Worm (Caenorhabditis elegans) whole organism, L2 larva: ENCODE results near the gene pck-3.
A peak's percentile ranks its signal among the peaks of the same experiment; 100 is the strongest.

Experiments
- C34F6.9 ChIP-seq: fragments of 150-350 bp; optimal IDR thresholded peaks from 2 replicates; lab custom pipeline; 2014; ENCODE audit warnings: missing biosample characterization, missing genetic modification characterization
- F13H6.1 ChIP-seq: sonication (generic microtip); optimal IDR thresholded peaks from 2 replicates; lab custom pipeline; 2016; ENCODE audit warnings: missing genetic modification characterization, missing compliant biosample characterization
- R02D3.7 ChIP-seq: fragments of 150-350 bp; optimal IDR thresholded peaks from 2 replicates; lab custom pipeline; 2014; ENCODE audit warnings: missing biosample characterization, missing genetic modification characterization
- Y55F3AM.14 ChIP-seq: fragments of 200-800 bp; sonication (Bioruptor generic); optimal IDR thresholded peaks from 2 replicates; lab custom pipeline; 2018; ENCODE audit warnings: mild to moderate bottlenecking, missing genetic modification characterization, missing compliant biosample characterization
- ZK546.5 ChIP-seq: sonication (generic microtip); optimal IDR thresholded peaks from 2 replicates; lab custom pipeline; 2017; ENCODE audit warnings: missing biosample characterization, missing genetic modification characterization
- alr-1 ChIP-seq: fragments of 150-350 bp; optimal IDR thresholded peaks from 2 replicates; lab custom pipeline; 2014; ENCODE audit warnings: missing biosample characterization, missing genetic modification characterization
- ama-1 ChIP-seq: fragments of 150-350 bp; optimal IDR thresholded peaks from 2 replicates; lab custom pipeline; 2018; ENCODE audit warnings: inconsistent platforms
- blmp-1 ChIP-seq: sonication (generic microtip); optimal IDR thresholded peaks from 2 replicates; lab custom pipeline; 2017; ENCODE audit warnings: missing genetic modification characterization, mild to moderate bottlenecking, missing compliant biosample characterization, antibody characterized with exemption, moderate library complexity; ENCODE audit not compliant: insufficient read depth
- ceh-16 ChIP-seq: fragments of 150-350 bp; optimal IDR thresholded peaks from 2 replicates; lab custom pipeline; 2014; ENCODE audit warnings: missing biosample characterization, missing genetic modification characterization
- ceh-82 ChIP-seq: fragments of 150-350 bp; optimal IDR thresholded peaks from 2 replicates; lab custom pipeline; 2014; ENCODE audit warnings: missing biosample characterization, missing genetic modification characterization
- dmd-4 ChIP-seq: sonication (generic microtip); optimal IDR thresholded peaks from 2 replicates; lab custom pipeline; 2017; ENCODE audit warnings: missing biosample characterization, missing genetic modification characterization
- egl-27 ChIP-seq: sonication (generic microtip); optimal IDR thresholded peaks from 3 replicates; lab custom pipeline; 2017; ENCODE audit warnings: missing biosample characterization, missing genetic modification reagents, missing genetic modification characterization
- elt-1 ChIP-seq: fragments of 150-350 bp; optimal IDR thresholded peaks from 2 replicates; lab custom pipeline; 2014; ENCODE audit warnings: missing biosample characterization, missing genetic modification characterization
- fos-1 ChIP-seq: fragments of 150-350 bp; optimal IDR thresholded peaks from 2 replicates; lab custom pipeline; 2014; ENCODE audit warnings: missing biosample characterization, missing genetic modification characterization
- lin-11 ChIP-seq: fragments of 150-350 bp; sonication (generic microtip); optimal IDR thresholded peaks from 2 replicates; lab custom pipeline; 2014; ENCODE audit warnings: missing biosample characterization, missing genetic modification characterization, inconsistent platforms, mixed read lengths
- lin-39 ChIP-seq: fragments of 150-350 bp; optimal IDR thresholded peaks from 2 replicates; lab custom pipeline; 2014; ENCODE audit warnings: missing biosample characterization, missing genetic modification reagents, missing genetic modification characterization
- mab-5 ChIP-seq: fragments of 150-350 bp; optimal IDR thresholded peaks from 2 replicates; lab custom pipeline; 2014; ENCODE audit warnings: missing biosample characterization, missing genetic modification characterization
- mbf-1 ChIP-seq: sonication (generic microtip); optimal IDR thresholded peaks from 2 replicates; lab custom pipeline; 2017; ENCODE audit warnings: missing biosample characterization, missing genetic modification characterization
- mdl-1 ChIP-seq, 2 experiments: fragments of 150-350 bp in 1 of 2; sonication (generic microtip) in 1 of 2; optimal IDR thresholded peaks; 2 replicates each; lab custom pipeline; 2017; ENCODE audit warnings: missing biosample characterization in 2 of 2, missing genetic modification characterization in 2 of 2
- nhr-10 ChIP-seq: sonication (generic microtip); optimal IDR thresholded peaks from 2 replicates; lab custom pipeline; 2017; ENCODE audit warnings: missing biosample characterization, missing genetic modification characterization
- nhr-129 ChIP-seq: fragments of 150-350 bp; optimal IDR thresholded peaks from 2 replicates; lab custom pipeline; 2014; ENCODE audit warnings: missing biosample characterization, missing genetic modification characterization
- nhr-21 ChIP-seq: fragments of 150-350 bp; optimal IDR thresholded peaks from 2 replicates; lab custom pipeline; 2014; ENCODE audit warnings: missing biosample characterization, missing genetic modification characterization
- nhr-23 ChIP-seq: fragments of 150-350 bp; optimal IDR thresholded peaks from 2 replicates; lab custom pipeline; 2014; ENCODE audit warnings: missing biosample characterization, missing genetic modification reagents, missing genetic modification characterization
- nhr-237 ChIP-seq: fragments of 150-350 bp; optimal IDR thresholded peaks from 2 replicates; lab custom pipeline; 2014; ENCODE audit warnings: missing biosample characterization, missing genetic modification characterization
- nhr-25 ChIP-seq: fragments of 150-350 bp; sonication (generic microtip); optimal IDR thresholded peaks from 3 replicates; lab custom pipeline; 2014; ENCODE audit warnings: missing biosample characterization, missing genetic modification characterization
- nhr-6 ChIP-seq: fragments of 150-350 bp; optimal IDR thresholded peaks from 2 replicates; lab custom pipeline; 2014; ENCODE audit warnings: missing biosample characterization, missing genetic modification characterization
- nhr-77 ChIP-seq: fragments of 150-350 bp; optimal IDR thresholded peaks from 2 replicates; lab custom pipeline; 2014; ENCODE audit warnings: missing biosample characterization, missing genetic modification characterization
- peb-1 ChIP-seq: fragments of 150-350 bp; optimal IDR thresholded peaks from 2 replicates; lab custom pipeline; 2014; ENCODE audit warnings: missing biosample characterization, missing genetic modification characterization
- sem-4 ChIP-seq: fragments of 150-350 bp; optimal IDR thresholded peaks from 2 replicates; lab custom pipeline; 2014; ENCODE audit warnings: missing biosample characterization, missing genetic modification reagents, missing genetic modification characterization
- sma-3 ChIP-seq: sonication (generic microtip); optimal IDR thresholded peaks from 2 replicates; lab custom pipeline; 2016; ENCODE audit warnings: missing genetic modification reagents, missing genetic modification characterization, missing compliant biosample characterization
- sma-9 ChIP-seq, 2 experiments: fragments of 150-350 bp in 1 of 2; sonication (generic microtip) in 1 of 2; optimal IDR thresholded peaks; 2 replicates each; lab custom pipeline; 2014 to 2016; ENCODE audit warnings: missing genetic modification characterization in 2 of 2, mild to moderate bottlenecking in 1 of 2, missing biosample characterization in 1 of 2, missing compliant biosample characterization in 1 of 2, missing genetic modification reagents in 1 of 2, moderate library complexity in 1 of 2
- unc-39 ChIP-seq: fragments of 150-350 bp; optimal IDR thresholded peaks from 2 replicates; lab custom pipeline; 2014; ENCODE audit warnings: missing biosample characterization, missing genetic modification characterization
- unc-55 ChIP-seq: fragments of 150-350 bp; sonication (generic microtip); optimal IDR thresholded peaks from 3 replicates; lab custom pipeline; 2014; ENCODE audit warnings: missing biosample characterization, missing genetic modification reagents, missing genetic modification characterization
- unc-62 ChIP-seq: fragments of 150-350 bp; optimal IDR thresholded peaks from 2 replicates; lab custom pipeline; 2014; ENCODE audit warnings: missing biosample characterization, missing genetic modification reagents, missing genetic modification characterization
- zag-1 ChIP-seq: fragments of 150-350 bp; optimal IDR thresholded peaks from 2 replicates; lab custom pipeline; 2014; ENCODE audit warnings: missing biosample characterization, missing genetic modification characterization
- ztf-11 ChIP-seq: sonication (generic microtip); optimal IDR thresholded peaks from 2 replicates; lab custom pipeline; 2017; ENCODE audit warnings: missing biosample characterization, missing genetic modification characterization
- ztf-4 ChIP-seq: fragments of 150-350 bp; optimal IDR thresholded peaks from 2 replicates; lab custom pipeline; 2014; ENCODE audit warnings: missing biosample characterization, missing genetic modification characterization

Gene pck-3

DNA sequence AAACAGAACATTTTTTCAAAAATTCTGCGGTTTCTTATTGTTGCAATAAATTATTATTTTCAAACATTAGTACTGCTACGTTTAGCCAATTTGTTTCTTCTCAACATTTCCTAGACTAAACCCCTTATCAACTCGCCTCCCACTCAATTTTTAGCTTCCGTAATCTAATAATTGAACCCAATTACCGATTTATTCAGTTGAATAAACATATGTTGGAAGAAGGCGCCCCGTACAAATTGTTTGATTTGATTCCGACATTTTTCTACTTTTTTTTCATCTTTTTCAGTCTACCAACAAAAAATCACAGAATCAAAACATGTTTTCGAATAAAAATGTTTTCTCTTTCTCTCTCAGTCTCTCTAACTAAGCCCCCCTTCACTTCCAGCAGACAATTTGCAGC, 6.3 kb downstream of the pck-3 start:
- TF ChIP-seq mbf-1 = no peak
- TF ChIP-seq, all 48 proteins: peak for 0

DNA sequence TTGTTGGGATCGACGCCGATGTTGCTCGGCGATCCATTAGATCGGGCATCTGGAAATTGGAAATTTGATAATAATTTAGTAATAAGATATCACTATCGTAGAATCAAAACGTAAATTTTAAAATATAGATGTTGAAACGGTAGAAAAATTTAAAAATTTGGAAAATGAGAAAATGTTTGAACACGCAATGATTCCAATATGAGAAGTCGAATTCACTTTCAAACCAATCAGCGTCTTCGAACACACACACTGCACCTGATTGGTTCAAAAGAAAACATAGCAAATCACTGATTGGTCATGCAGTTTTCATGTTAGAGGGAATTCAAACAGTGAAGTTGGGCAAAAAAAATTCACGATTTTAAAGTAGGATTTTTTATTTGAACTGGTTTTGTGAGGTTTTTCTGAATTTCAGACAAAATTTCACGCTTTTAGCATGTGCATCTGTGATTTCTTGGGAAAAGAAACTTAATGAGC, 6.9 kb downstream of the pck-3 start, which contains the start of gene H04M03.12:
Gene H04M03.12, minus strand, starts transcription at position 51 of the 474 bp plus-strand sequence.
- TF ChIP-seq dmd-4 (tag; lab: Kevin White, UChicago) = no peak
- no peak for TF ChIP-seq lin-39 (tag; lab: Kevin White, UChicago)
- no peak for TF ChIP-seq nhr-25 (tag; lab: Kevin White, UChicago)
- no peak for TF ChIP-seq ama-1 (lab: Kevin White, UChicago)
- TF ChIP-seq ztf-11 (tag; lab: Kevin White, UChicago) = no peak
- no peak for TF ChIP-seq nhr-77 (tag; lab: Kevin White, UChicago)
- TF ChIP-seq F13H6.1 = no peak
- TF ChIP-seq nhr-6 (tag; lab: Kevin White, UChicago) = no peak
- TF ChIP-seq ZK546.5 (tag; lab: Kevin White, UChicago) = no peak
- TF ChIP-seq zag-1 (tag; lab: Kevin White, UChicago) = no peak
- no peak for TF ChIP-seq unc-55 (GFP tag; lab: Kevin White, UChicago)
- TF ChIP-seq unc-62 (GFP tag; lab: Kevin White, UChicago) = no peak
- TF ChIP-seq C34F6.9 (tag; lab: Kevin White, UChicago) = no peak
- TF ChIP-seq sma-9 (GFP tag; optimal IDR thresholded peaks at IDR 0.05; lab: Kevin White, UChicago) = no peak
- TF ChIP-seq sma-9 (tag; optimal IDR thresholded peaks at IDR 0.05; lab: Kevin White, UChicago) = no peak
- no peak for TF ChIP-seq nhr-23
- TF ChIP-seq egl-27 (tag; lab: Kevin White, UChicago) = no peak
- TF ChIP-seq mdl-1 (tag; optimal IDR thresholded peaks at IDR 0.05; lab: Kevin White, UChicago) = no peak
- TF ChIP-seq elt-1 (tag; lab: Kevin White, UChicago) = no peak

DNA sequence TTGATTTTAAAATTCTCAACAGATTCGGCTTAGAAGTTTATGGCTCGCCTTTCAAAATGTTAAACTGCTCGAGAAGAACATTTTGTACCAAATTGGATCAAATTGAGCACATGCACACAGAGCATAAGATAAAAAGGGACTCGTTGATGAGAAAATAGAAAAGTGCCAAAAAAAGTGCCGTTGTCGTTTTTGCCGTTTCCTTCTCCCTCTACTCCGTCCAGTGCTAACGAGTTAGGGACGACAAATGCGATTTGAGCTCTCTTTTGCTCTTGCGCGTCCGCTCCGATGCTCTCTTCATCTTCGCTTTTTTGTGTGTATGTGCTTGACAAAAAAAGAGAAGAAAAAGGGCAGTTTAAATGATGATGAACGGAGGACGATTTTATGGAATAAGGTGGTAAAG, 18.7 kb downstream of the pck-3 start:
- TF ChIP-seq zag-1 (tag; lab: Kevin White, UChicago) (peak; percentile 26), mab-5 (no peak), dmd-4 (tag; lab: Kevin White, UChicago) (no peak), unc-55 (GFP tag; lab: Kevin White, UChicago) (no peak)
- TF ChIP-seq, all 48 proteins: peak for 1

DNA sequence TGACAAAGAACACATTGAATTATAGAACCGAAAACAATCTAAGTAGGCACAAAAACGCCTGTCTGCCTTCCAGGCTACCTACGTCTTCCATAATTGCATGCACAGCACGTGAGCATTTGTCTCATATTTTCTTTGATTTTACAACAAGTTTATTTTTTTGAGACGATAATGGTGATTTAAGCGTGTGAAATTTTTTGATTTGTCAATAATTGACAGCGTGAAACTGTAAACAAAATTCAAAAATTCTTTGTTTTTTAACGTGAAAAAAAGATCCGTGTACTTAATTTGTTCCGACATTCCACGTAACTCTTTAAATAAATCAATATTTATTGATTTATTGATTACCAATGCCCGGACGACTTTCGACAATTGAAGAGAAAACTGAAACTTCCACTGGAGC, 20.6 kb downstream of the pck-3 start, which contains the start of gene dhhc-13:
Gene dhhc-13, plus strand, starts transcription at position 301 of the 400 bp plus-strand sequence.
- TF ChIP-seq ceh-82 (tag; lab: Kevin White, UChicago) (no peak), unc-39 (tag; lab: Kevin White, UChicago) (no peak), Y55F3AM.14 (GFP tag; lab: Kevin White, UChicago) (no peak), dmd-4 (tag; lab: Kevin White, UChicago) (no peak), elt-1 (tag; lab: Kevin White, UChicago) (no peak), ztf-11 (tag; lab: Kevin White, UChicago) (no peak), egl-27 (tag; lab: Kevin White, UChicago) (no peak), unc-62 (GFP tag; lab: Kevin White, UChicago) (no peak), ztf-4 (tag; lab: Kevin White, UChicago) (no peak), ZK546.5 (tag; lab: Kevin White, UChicago) (no peak), ama-1 (lab: Kevin White, UChicago) (no peak), alr-1 (tag; lab: Kevin White, UChicago) (no peak), sma-9 (GFP tag; optimal IDR thresholded peaks at IDR 0.05; lab: Kevin White, UChicago) (no peak), sma-9 (tag; optimal IDR thresholded peaks at IDR 0.05; lab: Kevin White, UChicago) (no peak), nhr-77 (tag; lab: Kevin White, UChicago) (no peak), nhr-21 (tag; lab: Kevin White, UChicago) (no peak)

DNA sequence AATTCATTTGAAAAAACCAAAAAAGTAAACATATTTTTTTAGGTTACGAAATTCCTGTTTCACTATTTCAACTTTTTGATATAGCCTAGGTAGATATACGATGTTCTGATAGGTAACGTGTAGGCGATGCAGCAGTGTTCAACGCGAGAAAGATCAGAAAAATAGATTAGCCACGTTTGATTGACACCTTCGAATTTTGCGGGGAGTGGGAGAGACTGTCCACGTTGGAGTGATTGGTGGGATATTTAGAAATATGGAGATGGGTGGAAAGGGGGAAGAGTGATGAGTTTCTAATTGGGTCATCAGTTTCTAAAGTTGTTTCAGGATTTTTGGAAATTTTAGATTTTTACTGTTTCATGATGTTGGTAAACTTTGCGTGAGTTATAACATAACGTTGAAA, 26.7 kb downstream of the pck-3 start:
- TF ChIP-seq ceh-82 (tag; lab: Kevin White, UChicago) (no peak), zag-1 (tag; lab: Kevin White, UChicago) (no peak), ceh-16 (peak; percentile 62), nhr-10 (tag; lab: Kevin White, UChicago) (no peak), unc-62 (GFP tag; lab: Kevin White, UChicago) (no peak)

DNA sequence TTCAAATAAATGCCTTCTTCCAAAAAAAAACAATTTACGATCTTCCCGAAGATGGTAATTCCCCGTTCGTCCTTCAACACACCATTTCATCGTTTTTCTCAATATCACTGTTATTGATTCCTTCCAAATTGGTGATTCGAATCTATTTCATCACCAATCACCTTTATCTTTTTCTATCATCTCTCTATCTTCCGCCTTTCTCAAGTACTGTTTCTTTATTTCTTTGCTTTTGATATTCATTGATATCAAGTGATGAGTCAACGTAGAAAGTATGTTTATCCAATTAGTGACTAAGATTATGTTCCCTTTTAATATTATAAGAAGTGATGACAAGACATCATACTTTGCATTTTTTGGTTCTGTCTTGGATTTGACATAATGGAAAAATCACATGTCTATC, 27.8 kb downstream of the pck-3 start:
- TF ChIP-seq unc-55 (GFP tag; lab: Kevin White, UChicago) (no peak), fos-1 (tag; lab: Kevin White, UChicago) (peak; percentile 59), alr-1 (tag; lab: Kevin White, UChicago) (no peak), nhr-21 (tag; lab: Kevin White, UChicago) (no peak), peb-1 (tag; lab: Kevin White, UChicago) (no peak), ZK546.5 (tag; lab: Kevin White, UChicago) (no peak), ceh-16 (no peak), blmp-1 (tag; lab: Kevin White, UChicago) (peak; percentile 10), C34F6.9 (tag; lab: Kevin White, UChicago) (no peak), unc-62 (GFP tag; lab: Kevin White, UChicago) (no peak), sem-4 (tag; lab: Kevin White, UChicago) (no peak), ceh-82 (tag; lab: Kevin White, UChicago) (no peak), nhr-237 (no peak), nhr-129 (tag; lab: Kevin White, UChicago) (no peak), R02D3.7 (tag; lab: Kevin White, UChicago) (no peak), ztf-4 (tag; lab: Kevin White, UChicago) (no peak), lin-11 (no peak), sma-3 (GFP tag; lab: Kevin White, UChicago) (peak; percentile 36)
